Worm (Caenorhabditis elegans) whole organism, midembryonic: Measurements from ENCODE around the gene F56C3.8.

Experiments
- cog-1 ChIP-seq: sonication (generic microtip); optimal IDR thresholded peaks from 2 replicates; lab custom pipeline; 2016; ENCODE audit warnings: missing genetic modification characterization, missing compliant biosample characterization
- flt-1 ChIP-seq: fragments of 200-800 bp; sonication (Bioruptor generic); IDR thresholded peaks from 2 replicates; pipeline ENCODE4 v1.3.6; 2022; ENCODE audit warnings: missing genetic modification characterization, missing compliant biosample characterization
- ztf-23 ChIP-seq: fragments of 200-800 bp; sonication (Bioruptor generic); IDR thresholded peaks from 2 replicates; pipeline ENCODE4 v1.3.6; 2022; ENCODE audit warnings: missing genetic modification reagents, missing genetic modification characterization, missing compliant biosample characterization

- TF ChIP-seq ztf-23 (GFP tag; lab: Robert Waterston, UW) (peak; percentile 93), flt-1 (GFP tag; lab: Robert Waterston, UW) (peak; percentile 94), cog-1 (peak; percentile 81)
Measured at ce11 chrX:1379391-1379790, 5.0 kb downstream of the F56C3.8 start.
